Worm (Caenorhabditis elegans) whole organism, L1 larva: Measurements from ENCODE around the gene str-260.

Source experiments
- C04F5.9 ChIP-seq: sonication (generic microtip); optimal IDR thresholded peaks from 2 replicates; lab custom pipeline; 2016; ENCODE audit warnings: missing genetic modification characterization, missing compliant biosample characterization
- ceh-63 ChIP-seq: fragments of 200-800 bp; sonication (Bioruptor generic); optimal IDR thresholded peaks from 2 replicates; lab custom pipeline; 2018; ENCODE audit warnings: mild to moderate bottlenecking, missing genetic modification characterization, missing compliant biosample characterization
- egl-13 ChIP-seq: sonication (generic microtip); optimal IDR thresholded peaks from 2 replicates; lab custom pipeline; 2016; ENCODE audit warnings: missing genotype, missing genetic modification reagents, missing genetic modification characterization, missing compliant biosample characterization
- lin-15B ChIP-seq: fragments of 150-350 bp; sonication (generic microtip); optimal IDR thresholded peaks from 3 replicates; lab custom pipeline; 2014; ENCODE audit warnings: missing biosample characterization, missing genetic modification characterization
- lir-3 ChIP-seq: sonication (generic microtip); optimal IDR thresholded peaks from 2 replicates; lab custom pipeline; 2016; ENCODE audit warnings: mild to moderate bottlenecking, missing genetic modification characterization, moderate library complexity, missing compliant biosample characterization; ENCODE audit not compliant: poor library complexity
- mef-2 ChIP-seq: fragments of 150-350 bp; optimal IDR thresholded peaks from 2 replicates; lab custom pipeline; 2014; ENCODE audit warnings: missing biosample characterization, missing genetic modification characterization
- nhr-11 ChIP-seq: fragments of 150-350 bp; optimal IDR thresholded peaks from 2 replicates; lab custom pipeline; 2014; ENCODE audit warnings: missing biosample characterization, missing genetic modification characterization
- nhr-28 ChIP-seq: fragments of 150-350 bp; optimal IDR thresholded peaks from 2 replicates; lab custom pipeline; 2014; ENCODE audit warnings: missing biosample characterization, missing genetic modification characterization
- nhr-90 ChIP-seq: sonication (generic microtip); optimal IDR thresholded peaks from 2 replicates; lab custom pipeline; 2016; ENCODE audit warnings: mild to moderate bottlenecking, missing genetic modification characterization, missing compliant biosample characterization; ENCODE audit not compliant: poor library complexity
- pag-3 ChIP-seq: sonication (generic microtip); optimal IDR thresholded peaks from 2 replicates; lab custom pipeline; 2017; ENCODE audit warnings: missing genetic modification characterization, mild to moderate bottlenecking, missing compliant biosample characterization, antibody characterized with exemption, borderline replicate concordance; ENCODE audit not compliant: insufficient read depth
- snpc-4 ChIP-seq: fragments of 150-350 bp; optimal IDR thresholded peaks from 2 replicates; lab custom pipeline; 2014; ENCODE audit warnings: missing biosample characterization, missing genetic modification characterization
- tbx-2 ChIP-seq: sonication (generic microtip); optimal IDR thresholded peaks from 2 replicates; lab custom pipeline; 2016; ENCODE audit warnings: missing genetic modification characterization, missing compliant biosample characterization
- unc-62 ChIP-seq: fragments of 150-350 bp; optimal IDR thresholded peaks from 2 replicates; lab custom pipeline; 2014; ENCODE audit warnings: missing biosample characterization, missing genetic modification reagents, missing genetic modification characterization
- ztf-11 ChIP-seq, 2 experiments: sonication (generic microtip); optimal IDR thresholded peaks; 2 replicates each; lab custom pipeline; 2016 to 2017; ENCODE audit warnings: missing genetic modification characterization in 2 of 2, missing biosample characterization in 1 of 2, missing compliant biosample characterization in 1 of 2

DNA sequence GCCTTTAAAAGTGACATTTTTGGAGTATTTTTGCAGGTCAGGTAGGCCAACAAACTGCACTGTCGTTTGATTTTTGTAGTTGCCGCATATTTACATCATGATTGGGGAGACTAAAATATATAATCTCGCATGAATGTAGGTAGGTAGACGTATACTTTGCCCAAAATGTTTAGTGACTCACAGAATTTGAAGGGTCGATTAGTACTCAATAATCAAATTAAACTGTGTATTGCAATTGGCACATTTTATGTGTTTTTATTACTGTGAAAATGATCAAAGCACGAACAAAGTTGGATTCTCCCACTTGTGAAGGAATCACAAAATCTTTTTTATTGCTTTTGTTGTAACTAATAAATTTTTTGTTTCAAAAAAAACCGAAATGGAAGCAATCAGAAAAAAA is 30.1 kb upstream of the str-260 start, which contains the start of gene C07G3.15:
- TF ChIP-seq mef-2 (no peak), nhr-11 (tag; lab: Kevin White, UChicago) (no peak), nhr-90 (no peak), unc-62 (GFP tag; lab: Kevin White, UChicago) (no peak), snpc-4 (tag; lab: Kevin White, UChicago) (no peak), tbx-2 (tag; lab: Kevin White, UChicago) (no peak), nhr-28 (tag; lab: Kevin White, UChicago) (no peak), egl-13 (no peak), pag-3 (tag; lab: Kevin White, UChicago) (no peak), C04F5.9 (no peak), ceh-63 (no peak), lin-15B (tag; lab: Kevin White, UChicago) (no peak), ztf-11 (tag; optimal IDR thresholded peaks at IDR 0.05; lab: Kevin White, UChicago) (no peak), lir-3 (tag; lab: Kevin White, UChicago) (no peak)
